Worm (Caenorhabditis elegans) whole organism, L3 larva: Measurements from ENCODE around the gene fsn-1.

Experiments used
- R02D3.7 ChIP-seq: fragments of 150-350 bp; optimal IDR thresholded peaks from 2 replicates; lab custom pipeline; 2014; ENCODE audit warnings: missing biosample characterization, missing genetic modification characterization
- ZK546.5 ChIP-seq: sonication (generic microtip); optimal IDR thresholded peaks from 2 replicates; lab custom pipeline; 2017; ENCODE audit warnings: missing biosample characterization, missing genetic modification characterization
- aly-2 ChIP-seq: fragments of 150-350 bp; optimal IDR thresholded peaks from 2 replicates; lab custom pipeline; 2014; ENCODE audit warnings: missing biosample characterization, missing genetic modification characterization
- ceh-16 ChIP-seq: sonication (generic microtip); optimal IDR thresholded peaks from 2 replicates; lab custom pipeline; 2017; ENCODE audit warnings: missing biosample characterization, missing genetic modification characterization
- ceh-28 ChIP-seq: fragments of 150-350 bp; optimal IDR thresholded peaks from 2 replicates; lab custom pipeline; 2014; ENCODE audit warnings: missing biosample characterization, missing genetic modification reagents, missing genetic modification characterization
- ceh-82 ChIP-seq: fragments of 150-350 bp; optimal IDR thresholded peaks from 2 replicates; lab custom pipeline; 2014; ENCODE audit warnings: missing biosample characterization, missing genetic modification characterization
- ceh-9 ChIP-seq: sonication (generic microtip); optimal IDR thresholded peaks from 2 replicates; lab custom pipeline; 2018; ENCODE audit warnings: missing biosample characterization, missing genetic modification characterization
- daf-12 ChIP-seq: fragments of 150-350 bp; optimal IDR thresholded peaks from 2 replicates; lab custom pipeline; 2014; ENCODE audit warnings: missing biosample characterization, missing genetic modification reagents, missing genetic modification characterization
- egl-27 ChIP-seq: sonication (generic microtip); optimal IDR thresholded peaks from 4 replicates; lab custom pipeline; 2017; ENCODE audit warnings: missing biosample characterization, missing genetic modification reagents, missing genetic modification characterization
- egl-5 ChIP-seq: fragments of 150-350 bp; optimal IDR thresholded peaks from 2 replicates; lab custom pipeline; 2017; ENCODE audit warnings: missing biosample characterization, missing genetic modification reagents, missing genetic modification characterization, inconsistent platforms
- elt-1 ChIP-seq: fragments of 150-350 bp; optimal IDR thresholded peaks from 2 replicates; lab custom pipeline; 2014; ENCODE audit warnings: missing biosample characterization, missing genetic modification characterization
- elt-3 ChIP-seq, 3 experiments: fragments of 150-350 bp in 1 of 3; sonication (generic microtip) in 2 of 3; optimal IDR thresholded peaks; 2 replicates in 2 of 3; 4 replicates in 1 of 3; lab custom pipeline; 2014 to 2017; ENCODE audit warnings: missing biosample characterization in 3 of 3, missing genetic modification characterization in 3 of 3
- eor-1 ChIP-seq, 2 experiments: fragments of 150-350 bp; optimal IDR thresholded peaks; 2 replicates each; lab custom pipeline; 2014 to 2018; ENCODE audit warnings: missing biosample characterization in 2 of 2, missing genetic modification characterization in 2 of 2
- fkh-10 ChIP-seq: sonication (generic microtip); optimal IDR thresholded peaks from 2 replicates; lab custom pipeline; 2017; ENCODE audit warnings: missing biosample characterization, missing genetic modification reagents, missing genetic modification characterization
- fkh-2 ChIP-seq: fragments of 150-350 bp; optimal IDR thresholded peaks from 2 replicates; lab custom pipeline; 2014; ENCODE audit warnings: missing biosample characterization, missing genetic modification reagents, missing genetic modification characterization
- fos-1 ChIP-seq: fragments of 150-350 bp; optimal IDR thresholded peaks from 2 replicates; lab custom pipeline; 2014; ENCODE audit warnings: missing biosample characterization, missing genetic modification characterization
- jun-1 ChIP-seq: fragments of 150-350 bp; optimal IDR thresholded peaks from 2 replicates; lab custom pipeline; 2014; ENCODE audit warnings: missing biosample characterization, missing genetic modification reagents, missing genetic modification characterization
- lsy-12 ChIP-seq: sonication (generic microtip); optimal IDR thresholded peaks from 2 replicates; lab custom pipeline; 2016; ENCODE audit warnings: mild to moderate bottlenecking, missing genetic modification characterization, missing compliant biosample characterization
- mdl-1 ChIP-seq: fragments of 150-350 bp; optimal IDR thresholded peaks from 2 replicates; lab custom pipeline; 2014; ENCODE audit warnings: missing biosample characterization, missing genetic modification characterization
- nfya-1 ChIP-seq: sonication (generic microtip); optimal IDR thresholded peaks from 2 replicates; lab custom pipeline; 2017; ENCODE audit warnings: missing genetic modification characterization, mild to moderate bottlenecking, missing compliant biosample characterization, antibody characterized with exemption, moderate library complexity; ENCODE audit not compliant: insufficient read depth
- nhr-11 ChIP-seq: fragments of 150-350 bp; optimal IDR thresholded peaks from 2 replicates; lab custom pipeline; 2014; ENCODE audit warnings: missing biosample characterization, missing genetic modification characterization
- nhr-12 ChIP-seq: fragments of 150-350 bp; optimal IDR thresholded peaks from 2 replicates; lab custom pipeline; 2014; ENCODE audit warnings: missing biosample characterization, missing genetic modification characterization
- nhr-23 ChIP-seq: fragments of 150-350 bp; optimal IDR thresholded peaks from 2 replicates; lab custom pipeline; 2014; ENCODE audit warnings: missing biosample characterization, missing genetic modification reagents, missing genetic modification characterization
- nhr-237 ChIP-seq: fragments of 150-350 bp; optimal IDR thresholded peaks from 2 replicates; lab custom pipeline; 2014; ENCODE audit warnings: missing biosample characterization, missing genetic modification characterization
- nhr-25 ChIP-seq: sonication (generic microtip); optimal IDR thresholded peaks from 2 replicates; lab custom pipeline; 2017; ENCODE audit warnings: missing biosample characterization, missing genetic modification characterization
- nhr-43 ChIP-seq: sonication (generic microtip); optimal IDR thresholded peaks from 2 replicates; lab custom pipeline; 2016; ENCODE audit warnings: mild to moderate bottlenecking, missing genetic modification characterization, missing compliant biosample characterization; ENCODE audit not compliant: poor library complexity, severe bottlenecking
- nhr-67 ChIP-seq: fragments of 150-350 bp; optimal IDR thresholded peaks from 2 replicates; lab custom pipeline; 2014; ENCODE audit warnings: missing biosample characterization, missing genetic modification characterization
- nhr-76 ChIP-seq: fragments of 150-350 bp; sonication (generic microtip); optimal IDR thresholded peaks from 5 replicates; lab custom pipeline; 2014; ENCODE audit warnings: missing biosample characterization, missing genetic modification characterization
- nhr-77 ChIP-seq: fragments of 150-350 bp; optimal IDR thresholded peaks from 2 replicates; lab custom pipeline; 2014; ENCODE audit warnings: missing biosample characterization, missing genetic modification characterization
- pqm-1 ChIP-seq: fragments of 150-350 bp; optimal IDR thresholded peaks from 2 replicates; lab custom pipeline; 2017; ENCODE audit warnings: missing biosample characterization, missing genetic modification characterization, inconsistent platforms
- sea-2 ChIP-seq: fragments of 150-350 bp; sonication (generic microtip); optimal IDR thresholded peaks from 4 replicates; lab custom pipeline; 2014; ENCODE audit warnings: missing biosample characterization, missing genetic modification reagents, missing genetic modification characterization
- skn-1 ChIP-seq: fragments of 150-350 bp; optimal IDR thresholded peaks from 2 replicates; lab custom pipeline; 2014; ENCODE audit warnings: missing biosample characterization, missing genetic modification characterization
- zag-1 ChIP-seq: fragments of 150-350 bp; optimal IDR thresholded peaks from 2 replicates; lab custom pipeline; 2014; ENCODE audit warnings: missing biosample characterization, missing genetic modification characterization

fsn-1 gene

ce11 chrIII:4952970-4953369 is 15.8 kb downstream of the fsn-1 start:
- TF ChIP-seq pqm-1 (tag; lab: Kevin White, UChicago) (no peak), nfya-1 (peak; percentile 94)

- no peak for TF ChIP-seq lsy-12 (tag; lab: Kevin White, UChicago)
- no peak for TF ChIP-seq elt-1 (tag; lab: Kevin White, UChicago)
- no peak for TF ChIP-seq daf-12 (tag; lab: Kevin White, UChicago)
- no peak for TF ChIP-seq ceh-28 (tag; lab: Kevin White, UChicago)
- no peak for TF ChIP-seq nfya-1
- TF ChIP-seq jun-1 (tag; lab: Kevin White, UChicago): no peak
- no peak for TF ChIP-seq egl-27 (tag; lab: Kevin White, UChicago)
- no peak for TF ChIP-seq aly-2
- no peak for TF ChIP-seq fkh-2
- TF ChIP-seq nhr-76 (tag; lab: Kevin White, UChicago): no peak
- TF ChIP-seq ZK546.5: no peak
- TF ChIP-seq pqm-1 (tag; lab: Kevin White, UChicago): no peak
- TF ChIP-seq ceh-9: no peak
- TF ChIP-seq nhr-77 (tag; lab: Kevin White, UChicago): no peak
- TF ChIP-seq egl-5: no peak
These were observed 19.4 kb downstream of the fsn-1 start, which contains the start of gene C26E6.1 for ce11 chrIII:4956566-4956965. Gene C26E6.1, plus strand, starts transcription at chrIII:4956866.

ce11 chrIII:4960204-4960603 is 23.1 kb downstream of the fsn-1 start, which contains the start of gene C27F2.4:
Gene C27F2.4, minus strand, starts transcription at chrIII:4960304.
- TF ChIP-seq lsy-12 (tag; lab: Kevin White, UChicago): no peak
- TF ChIP-seq nhr-237 (tag; lab: Kevin White, UChicago): no peak
- TF ChIP-seq R02D3.7 (tag; lab: Kevin White, UChicago): no peak
- TF ChIP-seq eor-1 (tag; optimal IDR thresholded peaks at IDR 0.05; lab: Kevin White, UChicago): no peak
- TF ChIP-seq jun-1 (tag; lab: Kevin White, UChicago): no peak
- no peak for TF ChIP-seq elt-3 (tag; optimal IDR thresholded peaks at IDR 0.05; lab: Kevin White, UChicago)
- no peak for TF ChIP-seq egl-5
- no peak for TF ChIP-seq daf-12 (tag; lab: Kevin White, UChicago)
- no peak for TF ChIP-seq nhr-11 (tag; lab: Kevin White, UChicago)
- TF ChIP-seq fkh-10 (GFP tag; lab: Kevin White, UChicago): no peak
- TF ChIP-seq, all 47 proteins: peak for 0

- TF ChIP-seq sea-2 (GFP tag; lab: Kevin White, UChicago) (no peak), nhr-43 (tag; lab: Kevin White, UChicago) (no peak), nhr-11 (tag; lab: Kevin White, UChicago) (no peak), jun-1 (tag; lab: Kevin White, UChicago) (no peak), daf-12 (tag; lab: Kevin White, UChicago) (no peak), egl-27 (tag; lab: Kevin White, UChicago) (no peak), aly-2 (no peak), nhr-237 (tag; lab: Kevin White, UChicago) (no peak), zag-1 (tag; lab: Kevin White, UChicago) (no peak), ceh-9 (no peak), nhr-23 (tag; lab: Kevin White, UChicago) (no peak), elt-3 (tag; optimal IDR thresholded peaks at IDR 0.05; lab: Kevin White, UChicago) (no peak), mdl-1 (tag; lab: Kevin White, UChicago) (no peak), ceh-16 (no peak), nhr-67 (tag; lab: Kevin White, UChicago) (no peak)
- TF ChIP-seq, all 47 proteins: peak for 0
These were observed 24.2 kb downstream of the fsn-1 start for ce11 chrIII:4961281-4961680.

- no peak for TF ChIP-seq ceh-82
- no peak for TF ChIP-seq mdl-1 (tag; lab: Kevin White, UChicago)
- no peak for TF ChIP-seq nhr-23 (tag; lab: Kevin White, UChicago)
- no peak for TF ChIP-seq ceh-16
- no peak for TF ChIP-seq nhr-12 (tag; lab: Kevin White, UChicago)
- TF ChIP-seq pqm-1 (tag; lab: Kevin White, UChicago): no peak
- no peak for TF ChIP-seq nhr-77 (tag; lab: Kevin White, UChicago)
- TF ChIP-seq aly-2: no peak
- no peak for TF ChIP-seq daf-12 (tag; lab: Kevin White, UChicago)
- TF ChIP-seq skn-1 (tag; lab: Kevin White, UChicago): no peak
- no peak for TF ChIP-seq egl-5
- no peak for TF ChIP-seq jun-1 (tag; lab: Kevin White, UChicago)
- no peak for TF ChIP-seq nhr-25 (tag; lab: Kevin White, UChicago)
- no peak for TF ChIP-seq fos-1 (tag; lab: Kevin White, UChicago)
- TF ChIP-seq ceh-9: no peak
- TF ChIP-seq ceh-28 (tag; lab: Kevin White, UChicago): no peak
- no peak for TF ChIP-seq eor-1 (tag; optimal IDR thresholded peaks at IDR 0.05; lab: Kevin White, UChicago)
- TF ChIP-seq elt-3 (tag; optimal IDR thresholded peaks at IDR 0.05; lab: Kevin White, UChicago): no peak
These were observed 25.3 kb downstream of the fsn-1 start, which contains the start of gene vps-22 for ce11 chrIII:4962393-4962792. Gene vps-22, minus strand, starts transcription at chrIII:4962493.
